Fruit fly (Drosophila melanogaster) whole organism: ENCODE data around the gene CG13297.

ENCODE experiments used
- CG8478 ChIP-seq: fragments of >200 bp; optimal IDR thresholded peaks from 2 replicates; lab custom pipeline; 2018; ENCODE audit warnings: inconsistent platforms
- Dll ChIP-seq: fragments of >200 bp; optimal IDR thresholded peaks from 2 replicates; lab custom pipeline; 2017
- EcR ChIP-seq, 2 experiments: fragments of >200 bp; optimal IDR thresholded peaks; 2 replicates each; lab custom pipeline; 2017; ENCODE audit warnings: missing biosample characterization in 2 of 2, missing genetic modification characterization in 2 of 2, missing genetic modification reagents in 2 of 2
- pan ChIP-seq: fragments of >200 bp; optimal IDR thresholded peaks from 2 replicates; lab custom pipeline; 2017
- psq ChIP-seq: fragments of >200 bp; optimal IDR thresholded peaks from 2 replicates; lab custom pipeline; 2017
- usp ChIP-seq: fragments of >200 bp; optimal IDR thresholded peaks from 2 replicates; lab custom pipeline; 2017; ENCODE audit warnings: missing biosample characterization, missing genetic modification characterization, mixed read lengths

Gene CG13297

DNA sequence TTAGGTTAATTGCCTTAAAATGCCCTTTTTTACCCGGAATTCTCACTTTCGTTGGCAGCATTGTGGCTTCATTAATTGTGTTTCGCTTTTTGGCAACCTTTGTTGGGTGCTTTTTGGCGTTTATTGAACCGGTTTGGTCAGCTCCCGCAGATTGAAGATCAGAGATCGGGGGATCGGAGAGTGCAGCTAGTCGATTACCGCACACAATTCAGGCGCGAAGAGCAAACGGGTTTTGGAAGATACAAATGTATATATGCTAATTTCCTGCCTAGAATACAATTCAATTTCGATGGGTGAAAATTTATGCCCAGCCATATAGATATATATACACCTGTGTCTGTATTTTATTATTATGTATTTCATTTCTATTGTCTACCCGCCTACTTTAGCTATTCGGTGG, 15.6 kb downstream of the CG13297 start:
- TF ChIP-seq pan (no peak), psq (lab: Kevin White, UChicago) (no peak), usp (GFP tag; lab: Kevin White, UChicago) (no peak), CG8478 (lab: Kevin White, UChicago) (no peak), EcR (GFP tag; optimal IDR thresholded peaks at IDR 0.05; lab: Kevin White, UChicago) (no peak), Dll (lab: Kevin White, UChicago) (no peak)

DNA sequence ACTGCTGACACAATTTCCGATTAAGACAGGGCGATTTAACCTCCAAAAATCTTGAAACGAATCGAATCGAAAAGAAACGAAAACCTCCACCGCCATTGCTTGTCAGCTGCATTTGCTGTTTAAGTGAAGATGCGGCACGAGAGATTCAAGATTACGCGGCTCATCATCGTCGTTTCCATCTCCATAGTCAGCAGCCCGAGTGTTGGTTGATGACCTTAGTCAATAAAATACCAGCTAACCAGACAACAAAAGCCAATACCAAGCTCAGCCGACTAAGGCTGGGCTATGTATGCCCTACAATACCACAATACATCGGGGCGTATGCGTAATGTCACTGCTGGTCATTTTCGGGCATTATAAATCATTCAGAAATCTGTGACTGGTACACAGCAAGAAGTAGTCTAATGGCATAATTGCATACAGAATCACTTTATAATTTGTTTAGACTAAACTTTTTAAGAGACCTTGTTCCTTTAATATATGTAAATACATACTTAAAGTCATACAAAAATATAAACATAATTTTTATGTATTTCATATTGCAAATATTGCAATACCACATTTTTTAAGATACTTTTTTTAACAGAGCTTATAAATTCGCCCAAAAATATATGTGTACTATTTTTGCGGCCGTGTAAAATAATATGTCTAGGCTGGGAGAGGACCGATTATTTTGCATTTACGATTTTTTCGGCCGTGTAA, 16.3 kb downstream of the CG13297 start:
- TF ChIP-seq psq (lab: Kevin White, UChicago), result no peak
- TF ChIP-seq CG8478 (lab: Kevin White, UChicago), result no peak
- TF ChIP-seq usp (GFP tag; lab: Kevin White, UChicago), result no peak
- no peak for TF ChIP-seq Dll (lab: Kevin White, UChicago)
- TF ChIP-seq EcR (GFP tag; optimal IDR thresholded peaks at IDR 0.05; lab: Kevin White, UChicago), result no peak
- TF ChIP-seq pan, result no peak

DNA sequence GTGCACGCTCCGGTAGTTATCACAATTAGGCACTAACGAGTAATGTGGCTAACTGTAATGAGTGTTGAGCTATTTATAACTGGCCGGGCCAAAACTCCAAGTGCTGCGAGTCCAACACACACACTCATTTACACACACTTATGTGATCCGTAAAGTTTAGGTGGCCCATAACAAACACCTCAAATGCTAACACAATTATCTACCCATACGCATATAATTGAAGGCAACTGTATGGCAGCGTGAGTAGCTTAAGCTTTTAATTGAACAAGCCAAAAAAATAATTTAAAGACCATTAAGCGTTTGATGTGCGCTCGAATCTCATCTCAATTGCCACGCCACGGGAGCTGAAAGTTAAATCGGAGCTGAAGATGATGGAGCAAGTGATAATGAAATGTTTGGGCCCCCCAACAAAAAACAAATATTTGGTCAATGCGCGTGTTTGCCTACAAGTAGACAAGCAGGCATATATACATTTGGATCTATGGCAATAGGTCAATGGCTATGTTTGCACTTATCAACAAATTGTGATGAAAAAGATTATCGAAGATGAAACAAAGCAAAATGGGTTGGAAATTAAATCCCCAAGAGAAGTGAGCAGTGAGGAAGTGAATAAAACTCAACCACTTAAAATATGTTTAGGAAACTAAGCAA, 17.1 kb downstream of the CG13297 start, which contains the start of gene Cpr65Av:
Gene Cpr65Av (minus strand): TSS at position 51 of the 651 bp plus-strand sequence.
- TF ChIP-seq Dll (lab: Kevin White, UChicago), result no peak
- TF ChIP-seq EcR (GFP tag; optimal IDR thresholded peaks at IDR 0.05; lab: Kevin White, UChicago), result no peak
- no peak for TF ChIP-seq pan
- no peak for TF ChIP-seq CG8478 (lab: Kevin White, UChicago)
- no peak for TF ChIP-seq psq (lab: Kevin White, UChicago)
- no peak for TF ChIP-seq usp (GFP tag; lab: Kevin White, UChicago)

DNA sequence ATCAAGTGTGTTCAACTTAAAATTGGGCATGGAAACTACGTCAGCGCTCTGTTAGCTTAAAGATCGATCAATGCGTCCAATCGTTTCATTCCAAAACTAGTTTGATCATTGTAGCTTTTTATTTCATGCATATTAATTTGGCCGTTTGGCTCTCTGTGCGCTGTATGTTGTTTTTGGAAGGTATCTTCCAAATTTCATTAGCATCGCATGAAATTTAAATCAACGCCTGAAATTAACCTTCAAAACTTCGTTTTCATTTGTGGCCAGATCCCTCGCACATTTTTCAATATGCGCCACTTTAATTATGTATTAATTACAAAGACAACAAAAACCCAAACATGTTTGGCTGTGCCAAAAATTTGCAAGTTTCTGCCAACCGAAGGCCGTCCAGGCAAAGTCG, 18.6 kb downstream of the CG13297 start:
- TF ChIP-seq EcR (GFP tag; optimal IDR thresholded peaks at IDR 0.05; lab: Kevin White, UChicago) (no peak), CG8478 (lab: Kevin White, UChicago) (no peak), usp (GFP tag; lab: Kevin White, UChicago) (no peak), Dll (lab: Kevin White, UChicago) (no peak), pan (no peak), psq (lab: Kevin White, UChicago) (no peak)

DNA sequence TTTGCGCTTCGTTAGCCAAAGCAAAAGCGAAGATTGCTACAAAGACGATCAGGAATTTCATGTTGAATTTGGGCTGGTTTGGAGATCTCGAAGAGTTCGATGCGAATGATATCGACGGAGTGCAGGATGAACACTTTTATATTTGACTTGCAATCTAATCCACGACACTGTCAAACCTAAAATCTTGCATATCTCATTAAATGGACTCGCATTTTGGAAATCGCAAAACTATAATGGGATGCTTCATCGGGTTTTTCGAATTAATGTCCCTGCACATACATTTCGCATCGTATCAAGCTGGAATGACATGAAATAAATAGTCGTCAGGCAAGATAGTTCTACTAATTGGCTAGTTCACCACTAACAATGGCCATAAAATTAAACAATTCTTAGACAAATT, 19.2 kb downstream of the CG13297 start, which contains the start of gene Lcp65Ae:
Gene Lcp65Ae (minus strand): TSS at position 101 of the 400 bp plus-strand sequence.
- TF ChIP-seq Dll (lab: Kevin White, UChicago) (no peak), usp (GFP tag; lab: Kevin White, UChicago) (no peak), psq (lab: Kevin White, UChicago) (no peak)

DNA sequence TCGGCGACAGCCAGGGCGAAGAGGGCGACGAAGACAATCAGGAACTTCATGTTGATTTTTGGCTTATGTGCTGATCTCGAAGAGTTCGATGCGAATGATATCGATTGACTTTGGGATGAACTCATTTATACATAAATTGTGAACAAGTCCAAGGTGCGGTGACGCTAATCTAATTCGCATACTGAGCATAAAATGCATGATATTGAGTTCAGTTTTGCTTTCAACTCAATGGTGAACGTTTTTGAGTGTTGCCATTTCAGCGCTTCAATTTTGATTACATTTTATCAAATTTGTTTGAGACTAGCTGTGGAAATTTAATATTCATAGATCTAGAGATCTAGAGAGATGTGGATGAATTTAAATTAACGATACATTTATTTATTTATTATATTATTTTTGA, 20.5 kb downstream of the CG13297 start, which contains the start of gene Lcp65Af:
Gene Lcp65Af (minus strand): TSS at position 101 of the 400 bp plus-strand sequence.
- TF ChIP-seq Dll (lab: Kevin White, UChicago) (no peak), CG8478 (lab: Kevin White, UChicago) (no peak), EcR (GFP tag; optimal IDR thresholded peaks at IDR 0.05; lab: Kevin White, UChicago) (no peak), psq (lab: Kevin White, UChicago) (no peak), usp (GFP tag; lab: Kevin White, UChicago) (no peak), pan (no peak)

DNA sequence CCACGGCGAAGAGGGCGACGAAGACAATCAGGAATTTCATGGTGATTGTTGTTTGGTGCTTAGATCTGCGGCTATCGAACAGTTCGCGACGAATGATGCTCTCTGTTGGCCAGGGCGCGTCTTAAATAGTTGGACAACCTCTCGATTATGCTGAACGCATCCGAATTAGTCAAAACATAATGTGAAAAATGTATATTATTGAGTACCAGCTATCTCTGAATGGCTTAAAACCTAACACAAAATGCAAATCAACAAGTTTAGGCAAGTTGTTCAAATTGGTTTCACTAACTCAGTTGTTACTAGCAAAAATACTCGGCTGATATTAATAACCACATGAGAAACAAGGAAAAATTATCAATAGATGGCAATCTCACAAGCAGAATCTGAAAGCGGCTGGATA, 22.0 kb downstream of the CG13297 start, which contains the start of gene Lcp65Ag1:
Gene Lcp65Ag1 (minus strand): TSS at position 101 of the 400 bp plus-strand sequence.
- TF ChIP-seq psq (lab: Kevin White, UChicago), result no peak
- TF ChIP-seq EcR (GFP tag; optimal IDR thresholded peaks at IDR 0.05; lab: Kevin White, UChicago), result no peak
- no peak for TF ChIP-seq CG8478 (lab: Kevin White, UChicago)
- no peak for TF ChIP-seq usp (GFP tag; lab: Kevin White, UChicago)
- TF ChIP-seq Dll (lab: Kevin White, UChicago), result no peak
- TF ChIP-seq pan, result no peak

DNA sequence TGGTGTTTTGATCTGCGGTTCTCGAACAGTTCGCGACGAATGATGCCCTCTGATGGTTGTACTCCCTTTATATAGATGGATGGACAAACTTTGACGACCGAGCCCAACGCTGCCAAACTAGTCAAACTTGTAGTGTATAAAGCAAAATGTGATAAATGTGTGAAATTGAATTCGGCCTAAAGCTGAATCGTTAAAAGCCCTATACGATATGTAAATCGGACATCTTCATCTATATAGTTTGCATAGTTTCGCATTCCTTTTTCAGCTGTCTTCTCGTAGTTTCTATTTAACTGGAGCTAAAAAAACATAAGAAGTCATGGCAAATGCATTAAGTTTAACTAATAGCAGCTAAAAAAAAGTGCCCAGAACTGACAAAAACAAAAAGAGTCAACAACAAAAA, 23.6 kb downstream of the CG13297 start, which contains the start of gene Lcp65Ag2:
Gene Lcp65Ag2 (minus strand): TSS at position 48 of the 400 bp plus-strand sequence.
- TF ChIP-seq CG8478 (lab: Kevin White, UChicago), result no peak
- no peak for TF ChIP-seq EcR (GFP tag; optimal IDR thresholded peaks at IDR 0.05; lab: Kevin White, UChicago)
- TF ChIP-seq Dll (lab: Kevin White, UChicago), result no peak
- no peak for TF ChIP-seq psq (lab: Kevin White, UChicago)
- no peak for TF ChIP-seq usp (GFP tag; lab: Kevin White, UChicago)
- no peak for TF ChIP-seq pan

DNA sequence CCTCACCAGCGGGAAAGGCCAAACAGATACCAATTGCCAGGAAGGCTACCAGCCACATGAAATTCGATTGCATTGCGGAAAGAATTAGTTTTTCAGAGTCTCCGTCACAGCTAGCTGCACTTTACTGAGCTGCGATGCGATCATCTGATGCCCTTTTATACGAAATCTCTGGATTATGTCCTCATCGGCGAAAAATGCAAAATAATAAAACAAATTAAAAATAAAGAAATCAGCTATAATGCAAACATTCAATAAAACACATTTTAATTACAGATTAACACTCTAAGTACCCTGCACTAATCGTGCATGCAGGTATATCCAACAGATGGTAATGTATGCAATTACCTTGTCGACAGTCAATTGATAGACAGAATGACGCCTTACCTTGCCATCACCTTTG, 25.2 kb downstream of the CG13297 start, which contains the start of gene Cpr65Au:
Gene Cpr65Au (minus strand): TSS at position 101 of the 400 bp plus-strand sequence.
- TF ChIP-seq psq (lab: Kevin White, UChicago) (no peak), CG8478 (lab: Kevin White, UChicago) (no peak), EcR (GFP tag; optimal IDR thresholded peaks at IDR 0.05; lab: Kevin White, UChicago) (no peak), usp (GFP tag; lab: Kevin White, UChicago) (no peak), pan (no peak), Dll (lab: Kevin White, UChicago) (no peak)

DNA sequence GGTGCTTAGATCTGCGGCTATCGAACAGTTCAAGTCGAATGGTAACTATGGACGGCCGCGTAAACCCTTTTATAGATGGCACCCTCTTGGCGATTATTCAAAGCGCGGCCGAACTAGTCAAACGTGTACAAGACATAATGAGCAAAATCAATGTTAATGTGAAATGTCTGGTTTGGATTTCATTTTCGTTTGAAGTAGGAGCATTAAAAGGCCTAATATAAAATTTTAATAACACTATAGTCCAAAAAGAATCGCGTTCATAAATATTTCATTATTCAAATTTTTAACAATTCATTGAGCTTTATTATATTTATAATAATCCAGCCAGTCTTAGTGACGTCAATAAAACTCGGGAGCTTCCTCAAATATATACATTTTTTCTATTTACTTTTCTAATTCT, 26.2 kb downstream of the CG13297 start, which contains the start of gene Lcp65Ag3:
Gene Lcp65Ag3 (minus strand): TSS at position 46 of the 400 bp plus-strand sequence.
- no peak for TF ChIP-seq usp (GFP tag; lab: Kevin White, UChicago)
- TF ChIP-seq psq (lab: Kevin White, UChicago), result no peak
- no peak for TF ChIP-seq EcR (GFP tag; optimal IDR thresholded peaks at IDR 0.05; lab: Kevin White, UChicago)
- TF ChIP-seq CG8478 (lab: Kevin White, UChicago), result no peak
- no peak for TF ChIP-seq pan
- no peak for TF ChIP-seq Dll (lab: Kevin White, UChicago)

DNA sequence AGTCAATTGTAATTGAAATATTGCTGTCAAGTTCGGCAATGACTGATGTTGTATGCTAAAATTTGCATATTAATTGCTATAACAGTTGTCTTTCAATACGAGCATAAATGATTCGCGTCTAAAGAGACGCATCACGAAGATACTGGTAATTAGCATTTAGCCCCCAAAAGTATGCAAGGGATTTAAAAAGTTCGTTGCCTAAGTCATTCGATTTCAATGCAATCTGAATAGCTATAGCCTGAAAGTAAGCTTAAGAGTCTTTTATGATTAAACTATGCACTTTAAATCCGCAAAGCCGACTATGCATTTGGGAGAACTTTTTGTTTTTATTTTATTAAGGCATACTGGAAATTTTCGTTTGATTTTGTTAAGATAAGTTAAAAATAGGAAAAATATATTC, 27.6 kb downstream of the CG13297 start:
- no peak for TF ChIP-seq pan
- TF ChIP-seq usp (GFP tag; lab: Kevin White, UChicago), result no peak
- no peak for TF ChIP-seq CG8478 (lab: Kevin White, UChicago)
- no peak for TF ChIP-seq psq (lab: Kevin White, UChicago)
- no peak for TF ChIP-seq Dll (lab: Kevin White, UChicago)
- TF ChIP-seq EcR (GFP tag; optimal IDR thresholded peaks at IDR 0.05; lab: Kevin White, UChicago), result no peak
